Fruit fly (Drosophila melanogaster): ENCODE results near the gene CG33270.
A peak's percentile ranks its signal among the peaks of the same experiment; 100 is the strongest.

Gene CG33270

dm6 chr3L:11554338-11554737 lies 24.1 kb downstream of the CG33270 start (continued):
- TF ChIP-seq CG7745 (tag; optimal IDR thresholded peaks at IDR 0.05) (peak; percentile 65), insv (GFP tag; optimal IDR thresholded peaks at IDR 0.05) (peak in 1 of 2 experiments; percentile 12), fd96Cb (tag; optimal IDR thresholded peaks at IDR 0.05) (peak; percentile 91), fu2 (GFP tag; optimal IDR thresholded peaks at IDR 0.05) (peak; percentile 11), twi (tag; optimal IDR thresholded peaks at IDR 0.05) (peak; percentile 80), CG1603 (tag; optimal IDR thresholded peaks at IDR 0.05) (peak; percentile 92), CG13894 (tag; optimal IDR thresholded peaks at IDR 0.05) (no peak), CG17912 (GFP tag; optimal IDR thresholded peaks at IDR 0.05) (no peak), jumu (GFP tag; optimal IDR thresholded peaks at IDR 0.05) (peak; percentile 66), CG16815 (GFP tag; optimal IDR thresholded peaks at IDR 0.05) (peak; percentile 87), ro (GFP tag; IDR thresholded peaks at IDR 0.05) (peak; percentile 67; the same call in 1 of the 2 replicates), exex (tag; optimal IDR thresholded peaks at IDR 0.05) (no peak), CG4360 (GFP tag; IDR thresholded peaks at IDR 0.05) (peak; percentile 56; the same call in 1 of the 2 replicates), grn (GFP tag; optimal IDR thresholded peaks at IDR 0.05) (peak; percentile 24), dmrt99B (tag; optimal IDR thresholded peaks at IDR 0.05) (peak; percentile 83), Ssrp (tag; optimal IDR thresholded peaks at IDR 0.05) (peak; percentile 88), Hr3 (GFP tag; optimal IDR thresholded peaks at IDR 0.05) (peak; percentile 77), CG4282 (GFP tag; optimal IDR thresholded peaks at IDR 0.05) (no peak), stc (GFP tag; IDR thresholded peaks at IDR 0.05) (peak; percentile 56; the same call in 1 of the 2 replicates), odd (GFP tag; optimal IDR thresholded peaks at IDR 0.05) (peak; percentile 65), dysf (GFP tag; IDR thresholded peaks at IDR 0.05) (peak; percentile 73), MESR4 (GFP tag; optimal IDR thresholded peaks at IDR 0.05) (peak; percentile 23), CG7786 (GFP tag; optimal IDR thresholded peaks at IDR 0.05) (peak; percentile 52), CG17568 (GFP tag; optimal IDR thresholded peaks at IDR 0.05) (peak; percentile 81), ap (GFP tag; IDR thresholded peaks at IDR 0.05) (peak; percentile 68; the same call in 1 of the 2 replicates), Opbp (GFP tag; IDR thresholded peaks at IDR 0.05; ENCODE audit: partially characterized antibody) (no peak), al (GFP tag; IDR thresholded peaks at IDR 0.05) (no peak), bcd (GFP tag; optimal IDR thresholded peaks at IDR 0.05) (peak; percentile 72), h (optimal IDR thresholded peaks at IDR 0.05) (no peak), Rx (GFP tag; IDR thresholded peaks at IDR 0.05) (peak; percentile 56; the same call in 1 of the 2 replicates), hb (GFP tag; IDR thresholded peaks at IDR 0.05; ENCODE audit: partially characterized antibody) (no peak), CG6272 (GFP tag; IDR thresholded peaks at IDR 0.05) (peak; percentile 49), CG17328 (GFP tag; IDR thresholded peaks at IDR 0.05) (peak; percentile 83), CG11247 (GFP tag; IDR thresholded peaks at IDR 0.05) (peak; percentile 50; the same call in 1 of the 2 replicates), kah (GFP tag; optimal IDR thresholded peaks at IDR 0.05) (peak; percentile 67), Gsc (GFP tag; IDR thresholded peaks at IDR 0.05) (no peak; the same call in 1 of the 2 replicates), CG10267 (tag; optimal IDR thresholded peaks at IDR 0.05) (peak; percentile 90), CG14965 (GFP tag; optimal IDR thresholded peaks at IDR 0.05; ENCODE audit: borderline replicate concordance) (peak; percentile 46), CG17802 (tag; optimal IDR thresholded peaks at IDR 0.05) (peak; percentile 65), ssp (GFP tag; IDR thresholded peaks at IDR 0.05) (peak; percentile 62), CG7963 (GFP tag; IDR thresholded peaks at IDR 0.05; ENCODE audit: partially characterized antibody) (no peak), CG6765 (GFP tag; optimal IDR thresholded peaks at IDR 0.05) (no peak), CG15011 (GFP tag; optimal IDR thresholded peaks at IDR 0.05) (peak; percentile 9), gro (GFP tag; optimal IDR thresholded peaks at IDR 0.05) (no peak), cg (GFP tag; optimal IDR thresholded peaks at IDR 0.05) (no peak), CG6654 (GFP tag; optimal IDR thresholded peaks at IDR 0.05) (peak; percentile 48), Nf-YB (GFP tag; optimal IDR thresholded peaks at IDR 0.05) (peak; percentile 77), CG2875 (GFP tag; optimal IDR thresholded peaks at IDR 0.05) (peak; percentile 78), gfzf (GFP tag; optimal IDR thresholded peaks at IDR 0.05) (no peak), CG6854 (GFP tag; optimal IDR thresholded peaks at IDR 0.05) (peak; percentile 11)

Data from whole organism, embryonic.